Worm (Caenorhabditis elegans): Measurements from ENCODE around the gene F10C5.3.

- TF ChIP-seq T22C8.4 (GFP tag; IDR thresholded peaks at IDR 0.05) (no peak), tab-1 (GFP tag; IDR thresholded peaks at IDR 0.05) (no peak), ref-1 (GFP tag; conservative IDR thresholded peaks at IDR 0.05) (no peak), ztf-29 (GFP tag; IDR thresholded peaks at IDR 0.05) (no peak)
These were observed 43.7 kb upstream of the F10C5.3 start, which contains the start of gene affl-1 for ce11 chrIII:439926-440325.

All from whole organism, midembryonic.